Worm (Caenorhabditis elegans): ENCODE measurements around the gene C03F11.2.

DNA sequence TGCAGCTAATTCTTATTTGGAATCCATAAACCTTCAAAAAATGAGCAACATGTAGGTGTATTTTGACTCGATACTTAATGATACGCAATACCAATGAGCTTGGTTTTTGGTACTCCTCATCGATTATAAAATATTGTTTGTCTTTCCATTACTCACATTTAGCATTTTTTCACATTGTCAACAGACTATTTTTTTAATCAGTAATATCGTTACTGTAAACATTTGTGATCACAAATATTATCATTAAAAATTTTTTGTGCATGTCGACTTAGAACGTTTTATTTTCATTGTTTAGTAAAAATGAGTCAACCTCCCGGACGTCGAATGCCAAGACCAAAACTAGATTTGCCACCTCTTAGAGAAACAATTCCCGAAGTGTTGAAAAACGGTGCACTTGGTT lies 19.9 kb downstream of the C03F11.2 start, which contains the start of gene sek-5:
- TF ChIP-seq tab-1 (GFP tag; IDR thresholded peaks at IDR 0.05) (no peak), flt-1 (GFP tag; IDR thresholded peaks at IDR 0.05) (no peak), med-1 (GFP tag; optimal IDR thresholded peaks at IDR 0.05; ENCODE audit: insufficient read depth) (no peak), cog-1 (tag; optimal IDR thresholded peaks at IDR 0.05) (no peak)
